Fruit fly (Drosophila melanogaster) whole organism, embryonic: ENCODE results near the gene CG4009.

ENCODE experiments used
- Adf1 ChIP-seq: fragments of 200-800 bp; sonication (Bioruptor generic); IDR thresholded peaks from 2 replicates; pipeline ENCODE4 v1.3.6; 2022; ENCODE audit warnings: missing biosample characterization, missing genetic modification characterization
- CG10274 ChIP-seq: fragments of 200-800 bp; sonication (Bioruptor generic); optimal IDR thresholded peaks from 3 replicates; lab custom pipeline; 2017; ENCODE audit warnings: missing biosample characterization, mild to moderate bottlenecking, missing genetic modification characterization
- CG10654 ChIP-seq: fragments of 200-800 bp; sonication (Bioruptor generic); optimal IDR thresholded peaks from 2 replicates; lab custom pipeline; 2016; ENCODE audit warnings: missing biosample characterization, missing genetic modification characterization
- CG10979 ChIP-seq: fragments of 200-800 bp; sonication (Bioruptor generic); optimal IDR thresholded peaks from 2 replicates; lab custom pipeline; 2018; ENCODE audit warnings: missing biosample characterization, mild to moderate bottlenecking, missing genetic modification characterization, moderate library complexity
- CG11247 ChIP-seq: fragments of 200-800 bp; sonication (Bioruptor generic); IDR thresholded peaks from 2 replicates; pipeline ENCODE4 v1.3.6; 2022; ENCODE audit warnings: missing biosample characterization, missing genetic modification characterization
- CG11723 ChIP-seq: fragments of 200-800 bp; sonication (Bioruptor generic); optimal IDR thresholded peaks from 2 replicates; lab custom pipeline; 2017; ENCODE audit warnings: missing biosample characterization, mild to moderate bottlenecking, missing genetic modification characterization
- CG12942 ChIP-seq: fragments of 200-800 bp; sonication (Bioruptor generic); optimal IDR thresholded peaks from 3 replicates; lab custom pipeline; 2016; ENCODE audit warnings: missing biosample characterization, missing genetic modification characterization
- CG1602 ChIP-seq: fragments of 200-800 bp; sonication (Bioruptor generic); optimal IDR thresholded peaks from 3 replicates; lab custom pipeline; 2016; ENCODE audit warnings: missing biosample characterization, missing genetic modification characterization
- CG1603 ChIP-seq: fragments of 200-800 bp; sonication (Bioruptor generic); optimal IDR thresholded peaks from 2 replicates; lab custom pipeline; 2019; ENCODE audit warnings: missing biosample characterization, mild to moderate bottlenecking, missing genetic modification characterization, moderate library complexity
- CG2678 ChIP-seq: fragments of 200-800 bp; sonication (Bioruptor generic); optimal IDR thresholded peaks from 3 replicates; lab custom pipeline; 2019; ENCODE audit warnings: missing biosample characterization, mild to moderate bottlenecking, missing genetic modification characterization, moderate library complexity
- CG3065 ChIP-seq: fragments of 200-800 bp; sonication (Bioruptor generic); optimal IDR thresholded peaks from 2 replicates; lab custom pipeline; 2016; ENCODE audit warnings: missing biosample characterization, missing genetic modification characterization
- CG31224 ChIP-seq: fragments of 200-800 bp; sonication (Bioruptor generic); IDR thresholded peaks from 2 replicates; pipeline ENCODE4 v1.3.6; 2022; ENCODE audit warnings: missing biosample characterization, missing genetic modification characterization
- CG4282 ChIP-seq: fragments of 200-800 bp; sonication (Bioruptor generic); optimal IDR thresholded peaks from 2 replicates; lab custom pipeline; 2016; ENCODE audit warnings: missing biosample characterization, missing genetic modification characterization
- CG4424 ChIP-seq: fragments of 200-800 bp; sonication (Bioruptor generic); optimal IDR thresholded peaks from 3 replicates; lab custom pipeline; 2016; ENCODE audit warnings: missing biosample characterization, missing genetic modification characterization
- CG6254 ChIP-seq: fragments of 200-800 bp; sonication (Bioruptor generic); optimal IDR thresholded peaks from 3 replicates; lab custom pipeline; 2017; ENCODE audit warnings: mild to moderate bottlenecking, missing biosample characterization, missing genetic modification reagents, missing genetic modification characterization
- CG7786 ChIP-seq: fragments of 200-800 bp; sonication (Bioruptor generic); optimal IDR thresholded peaks from 2 replicates; lab custom pipeline; 2016; ENCODE audit warnings: missing biosample characterization, missing genetic modification characterization
- CG8089 ChIP-seq: fragments of 200-800 bp; sonication (Bioruptor generic); optimal IDR thresholded peaks from 3 replicates; lab custom pipeline; 2016; ENCODE audit warnings: missing biosample characterization, missing genetic modification characterization
- CG8359 ChIP-seq: fragments of 200-800 bp; sonication (Bioruptor generic); optimal IDR thresholded peaks from 2 replicates; lab custom pipeline; 2017; ENCODE audit warnings: missing biosample characterization, mild to moderate bottlenecking, missing genetic modification characterization, borderline replicate concordance
- CG8924 ChIP-seq: fragments of 200-800 bp; optimal IDR thresholded peaks from 3 replicates; lab custom pipeline; 2019; ENCODE audit warnings: missing biosample characterization, mild to moderate bottlenecking, missing genetic modification characterization, moderate library complexity
- CG9437 ChIP-seq: fragments of 200-800 bp; sonication (Bioruptor generic); optimal IDR thresholded peaks from 2 replicates; lab custom pipeline; 2018; ENCODE audit warnings: missing biosample characterization, mild to moderate bottlenecking, missing genetic modification characterization
- CG9817 ChIP-seq: fragments of 200-800 bp; sonication (Bioruptor generic); optimal IDR thresholded peaks from 2 replicates; lab custom pipeline; 2018; ENCODE audit warnings: missing biosample characterization, mild to moderate bottlenecking, missing genetic modification characterization, moderate library complexity
- CrebB ChIP-seq: fragments of 200-800 bp; sonication (Bioruptor generic); optimal IDR thresholded peaks from 3 replicates; lab custom pipeline; 2018; ENCODE audit warnings: missing biosample characterization, mild to moderate bottlenecking, missing genetic modification characterization
- Dbx ChIP-seq: fragments of 200-800 bp; sonication (Bioruptor generic); IDR thresholded peaks from 3 replicates; pipeline ENCODE4 v1.3.6; 2022; ENCODE audit warnings: missing biosample characterization, missing genetic modification characterization
- Dek ChIP-seq: fragments of 200-800 bp; sonication (Bioruptor generic); optimal IDR thresholded peaks from 3 replicates; lab custom pipeline; 2019; ENCODE audit warnings: missing biosample characterization, mild to moderate bottlenecking, missing genetic modification characterization, moderate library complexity
- Dfd ChIP-seq, 2 experiments: fragments of >200 bp; optimal IDR thresholded peaks; 2 replicates each; lab custom pipeline; 2017; ENCODE audit warnings: missing biosample characterization in 2 of 2, missing genetic modification characterization in 2 of 2
- Dll ChIP-seq: fragments of 200-800 bp; sonication (Bioruptor generic); IDR thresholded peaks from 4 replicates; pipeline ENCODE4 v1.3.6; 2022; ENCODE audit warnings: missing biosample characterization, missing genetic modification characterization; ENCODE audit not compliant: partially characterized antibody
- HHEX ChIP-seq: fragments of 200-800 bp; sonication (Bioruptor generic); optimal IDR thresholded peaks from 3 replicates; lab custom pipeline; 2017; ENCODE audit warnings: missing biosample characterization, mild to moderate bottlenecking, missing genetic modification characterization, missing genetic modification reagents
- Hand ChIP-seq: fragments of 200-800 bp; sonication (Bioruptor generic); optimal IDR thresholded peaks from 2 replicates; lab custom pipeline; 2017; ENCODE audit warnings: mild to moderate bottlenecking, missing biosample characterization, missing genetic modification reagents, missing genetic modification characterization
- Hr78 ChIP-seq, 2 experiments: fragments of 200-800 bp in 1 of 2; fragments of >200 bp in 1 of 2; sonication (Bioruptor generic) in 1 of 2; optimal IDR thresholded peaks; 2 replicates each; lab custom pipeline; 2017 to 2019; ENCODE audit warnings: missing biosample characterization in 2 of 2, missing genetic modification characterization in 2 of 2, mild to moderate bottlenecking in 1 of 2, moderate library complexity in 1 of 2
- Sry-δ ChIP-seq: fragments of 200-800 bp; sonication (Bioruptor generic); optimal IDR thresholded peaks from 2 replicates; lab custom pipeline; 2016; ENCODE audit warnings: missing biosample characterization, missing genetic modification characterization
- Ssrp ChIP-seq: fragments of 200-800 bp; sonication (Bioruptor generic); optimal IDR thresholded peaks from 2 replicates; lab custom pipeline; 2018; ENCODE audit warnings: missing biosample characterization, mild to moderate bottlenecking, missing genetic modification characterization, moderate library complexity
- ci ChIP-seq: fragments of 200-800 bp; sonication (Bioruptor generic); IDR thresholded peaks from 3 replicates; pipeline ENCODE4 v1.3.6; 2022; ENCODE audit warnings: missing biosample characterization, missing genetic modification characterization
- en ChIP-seq: fragments of 200-800 bp; sonication (Bioruptor generic); optimal IDR thresholded peaks from 2 replicates; lab custom pipeline; 2016; ENCODE audit warnings: missing biosample characterization, missing genetic modification characterization
- esg ChIP-seq: fragments of 200-800 bp; sonication (Bioruptor generic); conservative IDR thresholded peaks from 2 replicates; pipeline ENCODE4 v1.3.6; 2022; ENCODE audit warnings: missing biosample characterization, missing genetic modification characterization
- eve ChIP-seq, 2 experiments: fragments of >200 bp; optimal IDR thresholded peaks; 2 replicates each; lab custom pipeline; 2017; ENCODE audit warnings: missing biosample characterization in 2 of 2, missing genetic modification characterization in 2 of 2
- fd96Cb ChIP-seq: fragments of 200-800 bp; sonication (Bioruptor generic); optimal IDR thresholded peaks from 2 replicates; lab custom pipeline; 2018; ENCODE audit warnings: missing biosample characterization, mild to moderate bottlenecking, missing genetic modification characterization, moderate library complexity
- gt ChIP-seq: fragments of 200-800 bp; sonication (Bioruptor generic); IDR thresholded peaks from 2 replicates; pipeline ENCODE4 v1.3.6; 2022; ENCODE audit warnings: missing biosample characterization, missing genetic modification characterization
- ham ChIP-seq: fragments of 200-800 bp; sonication (Bioruptor generic); IDR thresholded peaks from 2 replicates; pipeline ENCODE4 v1.3.6; 2022; ENCODE audit warnings: missing biosample characterization, missing genetic modification characterization
- jumu ChIP-seq: fragments of 200-800 bp; sonication (Bioruptor generic); optimal IDR thresholded peaks from 3 replicates; lab custom pipeline; 2016; ENCODE audit warnings: missing biosample characterization, missing genetic modification characterization
- klu ChIP-seq: fragments of 200-800 bp; sonication (Bioruptor generic); IDR thresholded peaks from 2 replicates; pipeline ENCODE4 v1.3.6; 2022; ENCODE audit warnings: missing biosample characterization, missing genetic modification characterization
- knrl ChIP-seq: fragments of 200-800 bp; sonication (Bioruptor generic); IDR thresholded peaks from 3 replicates; pipeline ENCODE4 v1.3.6; 2022; ENCODE audit warnings: missing biosample characterization, missing genetic modification characterization; ENCODE audit not compliant: partially characterized antibody
- lola ChIP-seq, 3 experiments: fragments of >200 bp in 2 of 3; fragments of 200-800 bp in 1 of 3; sonication (Bioruptor generic) in 1 of 3; optimal IDR thresholded peaks; 2 replicates each; lab custom pipeline; 2017 to 2019; ENCODE audit warnings: missing biosample characterization in 3 of 3, missing genetic modification characterization in 3 of 3, mild to moderate bottlenecking in 1 of 3, moderate library complexity in 1 of 3
- nom ChIP-seq: fragments of 200-800 bp; sonication (Bioruptor generic); optimal IDR thresholded peaks from 2 replicates; lab custom pipeline; 2017; ENCODE audit warnings: missing biosample characterization, missing genetic modification characterization, mild to moderate bottlenecking, moderate library complexity, missing genetic modification reagents
- pnt ChIP-seq: fragments of 200-800 bp; sonication (Bioruptor generic); optimal IDR thresholded peaks from 3 replicates; lab custom pipeline; 2016; ENCODE audit warnings: missing biosample characterization, missing genetic modification characterization
- row ChIP-seq: fragments of 200-800 bp; sonication (Bioruptor generic); IDR thresholded peaks from 3 replicates; pipeline ENCODE4 v1.3.6; 2022; ENCODE audit warnings: missing biosample characterization, missing genetic modification characterization
- schlank ChIP-seq: fragments of 200-800 bp; sonication (Bioruptor generic); optimal IDR thresholded peaks from 2 replicates; lab custom pipeline; 2018; ENCODE audit warnings: missing biosample characterization, mild to moderate bottlenecking, missing genetic modification characterization
- tgo ChIP-seq: fragments of 200-800 bp; sonication (Bioruptor generic); IDR thresholded peaks from 3 replicates; pipeline ENCODE4 v1.3.6; 2022; ENCODE audit warnings: missing biosample characterization, missing genetic modification characterization
- tup ChIP-seq: fragments of 200-800 bp; sonication (Bioruptor generic); optimal IDR thresholded peaks from 2 replicates; lab custom pipeline; 2016; ENCODE audit warnings: missing biosample characterization, mild to moderate bottlenecking, missing genetic modification characterization, moderate library complexity
- unc-4 ChIP-seq: fragments of 200-800 bp; sonication (Bioruptor generic); IDR thresholded peaks from 2 replicates; pipeline ENCODE4 v1.3.6; 2022; ENCODE audit warnings: missing biosample characterization, missing genetic modification characterization; ENCODE audit not compliant: partially characterized antibody

The CG4009 gene

DNA sequence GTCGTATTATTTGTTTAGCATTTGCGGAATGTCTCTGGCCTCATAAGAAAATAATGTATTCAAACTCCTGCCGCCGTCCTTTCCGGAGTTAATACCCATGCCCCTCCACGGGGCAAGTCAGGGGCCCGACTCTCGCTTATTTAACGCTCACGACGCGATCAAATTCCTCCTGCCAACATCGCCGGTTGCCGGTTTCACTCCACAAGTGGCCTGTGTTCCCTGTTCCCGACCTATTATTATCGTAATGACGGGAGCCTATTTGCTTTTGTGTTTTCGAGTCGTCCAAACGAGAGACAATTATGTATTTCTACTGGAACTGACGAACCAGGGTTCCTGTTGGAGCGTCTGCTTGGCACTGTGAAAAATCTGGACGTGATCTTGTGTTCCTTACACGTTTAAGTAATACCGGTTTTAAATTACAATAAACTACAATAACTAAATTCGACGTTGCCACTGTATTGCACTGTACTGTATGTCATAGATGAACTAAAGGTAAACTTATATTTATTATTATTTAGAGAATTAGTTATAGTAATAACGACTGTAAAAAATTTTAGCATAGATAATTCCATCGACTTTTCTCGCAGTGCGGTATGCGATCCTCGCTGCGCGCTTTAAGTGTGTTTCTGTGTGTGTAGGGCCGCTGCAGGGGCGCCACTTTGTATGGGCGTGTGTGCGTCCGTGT, 16.8 kb upstream of the CG4009 start (continued):
- TF ChIP-seq CG4424 (GFP tag; lab: Kevin White, UChicago) (peak; percentile 63), CrebB (tag; lab: Kevin White, UChicago) (no peak), CG1602 (GFP tag; lab: Kevin White, UChicago) (peak; percentile 52), gt (GFP tag; lab: Robert Waterston, UW) (no peak), Dfd (GFP tag; optimal IDR thresholded peaks at IDR 0.05; lab: Kevin White, UChicago) (no peak), fd96Cb (tag; lab: Kevin White, UChicago) (peak; percentile 38), en (GFP tag; lab: Kevin White, UChicago) (no peak), jumu (GFP tag; lab: Kevin White, UChicago) (peak; percentile 10), CG11247 (GFP tag; lab: Robert Waterston, UW) (no peak), ci (GFP tag; lab: Robert Waterston, UW) (peak; percentile 8; the same call in 1 of the 3 replicates), Dll (no peak), esg (no peak), CG6254 (peak; percentile 33), CG11723 (GFP tag; lab: Kevin White, UChicago) (no peak), Hr78 (GFP tag; optimal IDR thresholded peaks at IDR 0.05; lab: Kevin White, UChicago) (no peak), CG9437 (no peak), CG10274 (no peak), ham (GFP tag; lab: Robert Waterston, UW) (no peak), Sry-δ (no peak), knrl (GFP tag; lab: Robert Waterston, UW) (no peak), CG7786 (GFP tag; lab: Kevin White, UChicago) (peak; percentile 31), CG9817 (no peak), CG31224 (GFP tag; lab: Robert Waterston, UW) (no peak), CG10654 (GFP tag; lab: Kevin White, UChicago) (peak; percentile 1), pnt (no peak), schlank (tag; lab: Kevin White, UChicago) (no peak), CG4282 (GFP tag; lab: Kevin White, UChicago) (no peak), Adf1 (no peak), CG2678 (peak; percentile 17), CG1603 (tag; lab: Kevin White, UChicago) (peak; percentile 51), Ssrp (peak; percentile 60), Dbx (no peak), eve (GFP tag; optimal IDR thresholded peaks at IDR 0.05; lab: Kevin White, UChicago) (no peak), tgo (GFP tag; lab: Robert Waterston, UW) (no peak; the same call in 2 of the 3 replicates), klu (no peak), CG8924 (tag; lab: Kevin White, UChicago) (peak; percentile 62), tup (GFP tag; lab: Kevin White, UChicago) (peak; percentile 18), CG8359 (GFP tag; lab: Kevin White, UChicago) (peak; percentile 22), row (GFP tag; lab: Robert Waterston, UW) (peak; percentile 76), CG10979 (tag; lab: Kevin White, UChicago) (peak; percentile 84), nom (GFP tag; lab: Kevin White, UChicago) (peak; percentile 76), lola (GFP tag; optimal IDR thresholded peaks at IDR 0.05; lab: Kevin White, UChicago) (peak in 1 of 3 experiments; percentile 88), HHEX (GFP tag; lab: Kevin White, UChicago) (no peak), CG3065 (GFP tag; lab: Kevin White, UChicago) (no peak), Hand (GFP tag; lab: Kevin White, UChicago) (no peak), Dek (tag; lab: Kevin White, UChicago) (no peak), CG8089 (GFP tag; lab: Kevin White, UChicago) (no peak), CG12942 (GFP tag; lab: Kevin White, UChicago) (no peak), unc-4 (GFP tag; lab: Robert Waterston, UW) (no peak)
